Worm (Caenorhabditis elegans): Measurements from ENCODE around the gene str-23.

DNA sequence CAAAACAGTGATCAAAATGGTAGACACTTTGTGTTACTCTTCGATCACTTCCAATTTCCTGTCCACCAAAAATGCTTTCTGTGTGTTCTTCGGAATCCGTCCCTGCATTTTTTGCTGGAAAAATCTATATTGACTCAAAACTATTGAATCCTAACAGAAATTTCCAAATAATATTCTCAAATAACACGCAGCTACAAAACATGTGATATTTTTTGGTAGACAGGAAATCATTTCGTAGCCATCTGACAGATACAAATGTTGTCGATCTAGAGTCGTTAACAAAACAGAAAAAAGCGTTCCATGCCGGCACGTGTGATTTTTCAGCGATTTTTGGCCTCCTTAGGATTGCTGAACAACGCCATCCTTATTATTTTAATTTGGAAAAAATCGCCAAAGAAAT lies 31.8 kb upstream of the str-23 start, which contains the start of gene str-263:
- TF ChIP-seq ets-7 (tag; optimal IDR thresholded peaks at IDR 0.05) (no peak), ama-1 (optimal IDR thresholded peaks at IDR 0.05) (no peak), flt-1 (GFP tag; IDR thresholded peaks at IDR 0.05) (no peak), F13C5.2 (tag; optimal IDR thresholded peaks at IDR 0.05) (no peak), hmg-4 (GFP tag; optimal IDR thresholded peaks at IDR 0.05) (no peak), hmbx-1 (tag; optimal IDR thresholded peaks at IDR 0.05) (no peak), hnd-1 (tag; optimal IDR thresholded peaks at IDR 0.05) (no peak), sea-1 (GFP tag; conservative IDR thresholded peaks at IDR 0.05) (no peak), scrt-1 (GFP tag; IDR thresholded peaks at IDR 0.05) (no peak)

Data from whole organism, early embryonic.